Fruit fly (Drosophila melanogaster) whole organism, embryonic: Measurements from ENCODE around the gene Gli.

Source experiments
- ATbp ChIP-seq: fragments of 200-800 bp; sonication (Bioruptor generic); optimal IDR thresholded peaks from 2 replicates; lab custom pipeline; 2017; ENCODE audit warnings: missing biosample characterization, mild to moderate bottlenecking, missing genetic modification characterization, missing genetic modification reagents
- Atf3 ChIP-seq: fragments of 200-800 bp; sonication (Bioruptor generic); optimal IDR thresholded peaks from 3 replicates; lab custom pipeline; 2016; ENCODE audit warnings: missing biosample characterization, missing genetic modification characterization
- Bteb2 ChIP-seq: fragments of 200-800 bp; sonication (Bioruptor generic); optimal IDR thresholded peaks from 2 replicates; lab custom pipeline; 2016; ENCODE audit warnings: missing biosample characterization, missing genetic modification characterization
- CG10209 ChIP-seq: fragments of 200-800 bp; sonication (Bioruptor generic); optimal IDR thresholded peaks from 3 replicates; lab custom pipeline; 2017; ENCODE audit warnings: missing biosample characterization, mild to moderate bottlenecking, missing genetic modification characterization, missing genetic modification reagents
- CG11695 ChIP-seq: fragments of 200-800 bp; sonication (Bioruptor generic); IDR thresholded peaks from 3 replicates; pipeline ENCODE4 v1.3.6; 2022; ENCODE audit warnings: missing biosample characterization, missing genetic modification characterization
- CG12155 ChIP-seq: fragments of 200-800 bp; sonication (Bioruptor generic); optimal IDR thresholded peaks from 3 replicates; lab custom pipeline; 2016; ENCODE audit warnings: missing biosample characterization, missing genetic modification characterization
- CG12219 ChIP-seq: fragments of 200-800 bp; sonication (Bioruptor generic); optimal IDR thresholded peaks from 3 replicates; lab custom pipeline; 2018; ENCODE audit warnings: missing biosample characterization, mild to moderate bottlenecking, missing genetic modification characterization
- CG12942 ChIP-seq: fragments of 200-800 bp; sonication (Bioruptor generic); optimal IDR thresholded peaks from 3 replicates; lab custom pipeline; 2016; ENCODE audit warnings: missing biosample characterization, missing genetic modification characterization
- CG13287 ChIP-seq: fragments of 200-800 bp; sonication (Bioruptor generic); IDR thresholded peaks from 2 replicates; pipeline ENCODE4 v1.3.6; 2022; ENCODE audit warnings: missing biosample characterization, missing genetic modification characterization; ENCODE audit not compliant: partially characterized antibody
- CG13775 ChIP-seq: fragments of 200-800 bp; sonication (Bioruptor generic); optimal IDR thresholded peaks from 3 replicates; lab custom pipeline; 2017; ENCODE audit warnings: missing biosample characterization, mild to moderate bottlenecking, missing genetic modification characterization
- CG13894 ChIP-seq: fragments of 200-800 bp; sonication (Bioruptor generic); optimal IDR thresholded peaks from 3 replicates; lab custom pipeline; 2018; ENCODE audit warnings: missing biosample characterization, mild to moderate bottlenecking, missing genetic modification characterization, moderate library complexity
- CG16779 ChIP-seq: fragments of 200-800 bp; sonication (Bioruptor generic); IDR thresholded peaks from 2 replicates; pipeline ENCODE4 v1.3.6; 2022; ENCODE audit warnings: missing biosample characterization, missing genetic modification characterization
- CG17829 ChIP-seq: fragments of 200-800 bp; optimal IDR thresholded peaks from 2 replicates; lab custom pipeline; 2019; ENCODE audit warnings: missing biosample characterization, mild to moderate bottlenecking, missing genetic modification characterization, moderate library complexity
- CG18764 ChIP-seq: fragments of 200-800 bp; sonication (Bioruptor generic); optimal IDR thresholded peaks from 3 replicates; lab custom pipeline; 2016; ENCODE audit warnings: missing biosample characterization, missing genetic modification characterization
- CG2116 ChIP-seq: fragments of 200-800 bp; sonication (Bioruptor generic); optimal IDR thresholded peaks from 3 replicates; lab custom pipeline; 2018; ENCODE audit warnings: missing biosample characterization, mild to moderate bottlenecking, missing genetic modification characterization
- CG31441 ChIP-seq: fragments of 200-800 bp; sonication (Bioruptor generic); IDR thresholded peaks from 2 replicates; pipeline ENCODE4 v1.3.6; 2022; ENCODE audit warnings: missing biosample characterization, missing genetic modification characterization
- CG4282 ChIP-seq: fragments of 200-800 bp; sonication (Bioruptor generic); optimal IDR thresholded peaks from 2 replicates; lab custom pipeline; 2016; ENCODE audit warnings: missing biosample characterization, missing genetic modification characterization
- CG6854 ChIP-seq: fragments of 200-800 bp; sonication (Bioruptor generic); optimal IDR thresholded peaks from 3 replicates; lab custom pipeline; 2017; ENCODE audit warnings: missing biosample characterization, mild to moderate bottlenecking, missing genetic modification characterization
- CG7839 ChIP-seq: fragments of 200-800 bp; sonication (Bioruptor generic); optimal IDR thresholded peaks from 3 replicates; lab custom pipeline; 2018; ENCODE audit warnings: missing biosample characterization, mild to moderate bottlenecking, missing genetic modification characterization, moderate library complexity
- CG8765 ChIP-seq: fragments of 200-800 bp; sonication (Bioruptor generic); IDR thresholded peaks from 2 replicates; pipeline ENCODE4 v1.3.6; 2022; ENCODE audit warnings: missing biosample characterization, missing genetic modification characterization
- Camta ChIP-seq: fragments of 200-800 bp; sonication (Bioruptor generic); optimal IDR thresholded peaks from 2 replicates; lab custom pipeline; 2016; ENCODE audit warnings: missing biosample characterization, missing genetic modification characterization
- CrebB ChIP-seq: fragments of 200-800 bp; sonication (Bioruptor generic); optimal IDR thresholded peaks from 3 replicates; lab custom pipeline; 2018; ENCODE audit warnings: missing biosample characterization, mild to moderate bottlenecking, missing genetic modification characterization
- Dad ChIP-seq: fragments of 200-800 bp; sonication (Bioruptor generic); optimal IDR thresholded peaks from 3 replicates; lab custom pipeline; 2016; ENCODE audit warnings: missing biosample characterization, missing genetic modification characterization
- Elba2 ChIP-seq: fragments of 200-800 bp; sonication (Bioruptor generic); optimal IDR thresholded peaks from 3 replicates; lab custom pipeline; 2016; ENCODE audit warnings: missing biosample characterization, missing genetic modification characterization
- Ets65A ChIP-seq: fragments of 200-800 bp; sonication (Bioruptor generic); peaks from one replicate; lab custom pipeline; 2016; ENCODE audit warnings: missing biosample characterization, missing genetic modification characterization
- GATAe ChIP-seq: fragments of 200-800 bp; sonication (Bioruptor generic); conservative IDR thresholded peaks from 2 replicates; pipeline ENCODE4 v1.3.6; 2022; ENCODE audit warnings: missing biosample characterization, missing genetic modification characterization
- Nf-YB ChIP-seq: fragments of 200-800 bp; sonication (Bioruptor generic); optimal IDR thresholded peaks from 3 replicates; lab custom pipeline; 2019; ENCODE audit warnings: missing biosample characterization, mild to moderate bottlenecking, missing genetic modification characterization, moderate library complexity
- Sry-β ChIP-seq: fragments of 200-800 bp; sonication (Bioruptor generic); optimal IDR thresholded peaks from 2 replicates; lab custom pipeline; 2018; ENCODE audit warnings: missing biosample characterization, mild to moderate bottlenecking, missing genetic modification characterization, moderate library complexity
- ara ChIP-seq: fragments of 200-800 bp; sonication (Bioruptor generic); IDR thresholded peaks from 2 replicates; pipeline ENCODE4 v1.3.6; 2022; ENCODE audit warnings: missing biosample characterization, missing genetic modification characterization
- bigmax ChIP-seq: fragments of 200-800 bp; sonication (Bioruptor generic); optimal IDR thresholded peaks from 2 replicates; lab custom pipeline; 2018; ENCODE audit warnings: missing biosample characterization, mild to moderate bottlenecking, missing genetic modification characterization
- caup ChIP-seq: fragments of 200-800 bp; sonication (Bioruptor generic); optimal IDR thresholded peaks from 3 replicates; lab custom pipeline; 2017; ENCODE audit warnings: missing biosample characterization, mild to moderate bottlenecking, missing genetic modification characterization, moderate library complexity; ENCODE audit not compliant: severe bottlenecking
- cg ChIP-seq: fragments of 200-800 bp; sonication (Bioruptor generic); optimal IDR thresholded peaks from 3 replicates; lab custom pipeline; 2019; ENCODE audit warnings: missing biosample characterization, mild to moderate bottlenecking, missing genetic modification characterization, moderate library complexity
- chinmo ChIP-seq: fragments of 200-800 bp; sonication (Bioruptor generic); IDR thresholded peaks from 4 replicates; pipeline ENCODE4 v1.3.6; 2022; ENCODE audit warnings: missing biosample characterization, missing genetic modification characterization; ENCODE audit not compliant: partially characterized antibody
- gsb-n ChIP-seq: fragments of 200-800 bp; sonication (Bioruptor generic); optimal IDR thresholded peaks from 3 replicates; lab custom pipeline; 2018; ENCODE audit warnings: missing biosample characterization, mild to moderate bottlenecking, missing genetic modification characterization
- kah ChIP-seq: fragments of 200-800 bp; sonication (Bioruptor generic); optimal IDR thresholded peaks from 2 replicates; lab custom pipeline; 2018; ENCODE audit warnings: missing biosample characterization, mild to moderate bottlenecking, missing genetic modification characterization
- kni ChIP-seq: fragments of 200-800 bp; sonication (Bioruptor generic); optimal IDR thresholded peaks from 3 replicates; lab custom pipeline; 2017; ENCODE audit warnings: mild to moderate bottlenecking, missing biosample characterization, missing genetic modification reagents, missing genetic modification characterization
- nerfin-1 ChIP-seq: fragments of 200-800 bp; sonication (Bioruptor generic); optimal IDR thresholded peaks from 3 replicates; lab custom pipeline; 2019; ENCODE audit warnings: missing biosample characterization, mild to moderate bottlenecking, missing genetic modification characterization, moderate library complexity
- p53 ChIP-seq: fragments of 200-800 bp; sonication (Bioruptor generic); optimal IDR thresholded peaks from 2 replicates; lab custom pipeline; 2016; ENCODE audit warnings: missing biosample characterization, missing genetic modification characterization
- pan ChIP-seq, 4 experiments: fragments of >200 bp in 3 of 4; fragments of 200-800 bp in 1 of 4; sonication (Bioruptor generic) in 1 of 4; optimal IDR thresholded peaks in 3 of 4; IDR thresholded peaks in 1 of 4; 2 replicates each; pipeline versions ENCODE4 v1.3.6 to Lab custom; 2017 to 2022; ENCODE audit warnings: missing biosample characterization in 2 of 4, missing genetic modification characterization in 2 of 4, mixed read lengths in 1 of 4
- pita ChIP-seq: fragments of 200-800 bp; sonication (Bioruptor generic); optimal IDR thresholded peaks from 2 replicates; lab custom pipeline; 2017; ENCODE audit warnings: missing biosample characterization, mild to moderate bottlenecking, missing genetic modification characterization
- repo ChIP-seq: fragments of 200-800 bp; sonication (Bioruptor generic); optimal IDR thresholded peaks from 2 replicates; lab custom pipeline; 2016; ENCODE audit warnings: missing biosample characterization, missing genetic modification characterization
- row ChIP-seq: fragments of 200-800 bp; sonication (Bioruptor generic); IDR thresholded peaks from 3 replicates; pipeline ENCODE4 v1.3.6; 2022; ENCODE audit warnings: missing biosample characterization, missing genetic modification characterization
- sd ChIP-seq: fragments of 200-800 bp; sonication (Bioruptor generic); optimal IDR thresholded peaks from 3 replicates; lab custom pipeline; 2018; ENCODE audit warnings: missing biosample characterization, mild to moderate bottlenecking, missing genetic modification characterization, moderate library complexity
- shn ChIP-seq: fragments of 200-800 bp; sonication (Bioruptor generic); optimal IDR thresholded peaks from 3 replicates; lab custom pipeline; 2016; ENCODE audit warnings: missing biosample characterization, missing genetic modification characterization
- sisA ChIP-seq: fragments of 200-800 bp; sonication (Bioruptor generic); IDR thresholded peaks from 2 replicates; pipeline ENCODE4 v1.3.6; 2022; ENCODE audit warnings: missing biosample characterization, missing genetic modification characterization
- slbo ChIP-seq: fragments of 200-800 bp; sonication (Bioruptor generic); IDR thresholded peaks from 2 replicates; pipeline ENCODE4 v1.3.6; 2022; ENCODE audit warnings: missing biosample characterization, missing genetic modification characterization
- sug ChIP-seq: fragments of 200-800 bp; optimal IDR thresholded peaks from 2 replicates; lab custom pipeline; 2019; ENCODE audit warnings: missing biosample characterization, mild to moderate bottlenecking, missing genetic modification characterization, moderate library complexity
- usp ChIP-seq: fragments of >200 bp; optimal IDR thresholded peaks from 2 replicates; lab custom pipeline; 2017; ENCODE audit warnings: missing biosample characterization, missing genetic modification characterization
- vnd ChIP-seq: fragments of 200-800 bp; sonication (Bioruptor generic); IDR thresholded peaks from 3 replicates; pipeline ENCODE4 v1.3.6; 2022; ENCODE audit warnings: missing biosample characterization, missing genetic modification characterization; ENCODE audit not compliant: partially characterized antibody

Gene Gli

dm6 chr2L:15745036-15745854, 17.3 kb downstream of the Gli start (continued):
- TF ChIP-seq CG12219 (GFP tag; lab: Kevin White, UChicago) = no peak
- peak; percentile 51 for TF ChIP-seq Nf-YB (GFP tag; lab: Kevin White, UChicago)
- TF ChIP-seq CG31441 = no peak
- TF ChIP-seq p53 = no peak
- TF ChIP-seq GATAe (GFP tag; lab: Robert Waterston, UW) = no peak
- no peak for TF ChIP-seq CG2116 (GFP tag; lab: Kevin White, UChicago)
- no peak for TF ChIP-seq CG7839 (tag; lab: Kevin White, UChicago)
- TF ChIP-seq CG18764 (GFP tag; lab: Kevin White, UChicago) = no peak
- TF ChIP-seq ara (GFP tag; lab: Robert Waterston, UW) = no peak
- TF ChIP-seq CG12155 (GFP tag; lab: Kevin White, UChicago) = peak; percentile 48
- TF ChIP-seq Ets65A = no peak
- TF ChIP-seq CG8765 (GFP tag; lab: Robert Waterston, UW) = no peak
- no peak for TF ChIP-seq CG12942
- TF ChIP-seq repo (GFP tag; lab: Kevin White, UChicago) = no peak
- TF ChIP-seq kah = peak; percentile 34
- no peak for TF ChIP-seq vnd (GFP tag; lab: Robert Waterston, UW)
- no peak for TF ChIP-seq CG4282 (GFP tag; lab: Kevin White, UChicago)
- no peak for TF ChIP-seq Camta (GFP tag; lab: Kevin White, UChicago)
- TF ChIP-seq row = no peak
- TF ChIP-seq CG6854 (GFP tag; lab: Kevin White, UChicago) = no peak
- peak; percentile 37 for TF ChIP-seq sd (tag; lab: Kevin White, UChicago)
- TF ChIP-seq Atf3 (GFP tag; lab: Kevin White, UChicago) = no peak
- no peak for TF ChIP-seq CG17829 (tag; lab: Kevin White, UChicago)
- no peak for TF ChIP-seq caup
- no peak for TF ChIP-seq Elba2 (GFP tag; lab: Kevin White, UChicago)
- TF ChIP-seq chinmo (GFP tag; lab: Robert Waterston, UW) = no peak
- TF ChIP-seq pita (GFP tag; lab: Kevin White, UChicago) = no peak
- no peak for TF ChIP-seq sisA (GFP tag; lab: Robert Waterston, UW)
- peak; percentile 9 for TF ChIP-seq gsb-n (tag; lab: Kevin White, UChicago)
- TF ChIP-seq Sry-β (GFP tag; lab: Kevin White, UChicago) = no peak
- no peak for TF ChIP-seq CG13775 (GFP tag; lab: Kevin White, UChicago)
- TF ChIP-seq CG13894 (tag; lab: Kevin White, UChicago) = no peak
- no peak for TF ChIP-seq sug (tag; lab: Kevin White, UChicago)
- TF ChIP-seq Bteb2 (GFP tag; lab: Kevin White, UChicago) = no peak
- TF ChIP-seq shn (GFP tag; lab: Kevin White, UChicago) = no peak
- peak; percentile 65 for TF ChIP-seq kni (GFP tag; lab: Kevin White, UChicago)
- no peak for TF ChIP-seq bigmax
- no peak for TF ChIP-seq usp (GFP tag; lab: Kevin White, UChicago)
- TF ChIP-seq CG10209 (GFP tag; lab: Kevin White, UChicago) = no peak
- no peak for TF ChIP-seq slbo (GFP tag; lab: Robert Waterston, UW)
- TF ChIP-seq CG13287 = peak; percentile 9; the same call in 1 of the 2 replicates
- TF ChIP-seq pan (optimal IDR thresholded peaks at IDR 0.05; lab: Kevin White, UChicago) = no peak
- TF ChIP-seq pan (GFP tag; optimal IDR thresholded peaks at IDR 0.05 in 1 of 2, IDR thresholded peaks at IDR 0.05 in 1 of 2) = no peak
- no peak for TF ChIP-seq CG11695 (GFP tag; lab: Robert Waterston, UW)
- no peak for TF ChIP-seq CG16779
- no peak for TF ChIP-seq ATbp (GFP tag; lab: Kevin White, UChicago)
- no peak for TF ChIP-seq Dad (GFP tag; lab: Kevin White, UChicago)
- no peak for TF ChIP-seq nerfin-1 (tag; lab: Kevin White, UChicago)
- TF ChIP-seq CrebB (tag; lab: Kevin White, UChicago) = no peak
- TF ChIP-seq cg (GFP tag; lab: Kevin White, UChicago) = peak; percentile 66
